Worm (Caenorhabditis elegans) whole organism, L1 larva: ENCODE results near the gene plc-2.
"Not testable (repeated sequence)": the region's sequence is repeated elsewhere in the genome, so short reads cannot be mapped to it uniquely, and the experiment has no call there.

Source experiments
- C04F5.9 ChIP-seq: sonication (generic microtip); optimal IDR thresholded peaks from 2 replicates; lab custom pipeline; 2016; ENCODE audit warnings: missing genetic modification characterization, missing compliant biosample characterization
- F16B12.6 ChIP-seq: fragments of 150-350 bp; optimal IDR thresholded peaks from 2 replicates; lab custom pipeline; 2014; ENCODE audit warnings: missing biosample characterization, missing genetic modification characterization
- aha-1 ChIP-seq: fragments of 150-350 bp; optimal IDR thresholded peaks from 2 replicates; lab custom pipeline; 2014; ENCODE audit warnings: missing biosample characterization, missing genetic modification characterization
- aly-2 ChIP-seq: fragments of 150-350 bp; optimal IDR thresholded peaks from 2 replicates; lab custom pipeline; 2014; ENCODE audit warnings: missing biosample characterization, missing genetic modification characterization
- ceh-88 ChIP-seq: fragments of 200-800 bp; sonication (Bioruptor generic); IDR thresholded peaks from 2 replicates; pipeline ENCODE4 v1.3.6; 2022; ENCODE audit warnings: missing genetic modification characterization, missing compliant biosample characterization
- ces-1 ChIP-seq: fragments of 150-350 bp; optimal IDR thresholded peaks from 2 replicates; lab custom pipeline; 2014; ENCODE audit warnings: missing biosample characterization, missing genetic modification reagents, missing genetic modification characterization
- dsc-1 ChIP-seq: sonication (generic microtip); optimal IDR thresholded peaks from 2 replicates; lab custom pipeline; 2016; ENCODE audit warnings: mild to moderate bottlenecking, missing genetic modification characterization, missing compliant biosample characterization
- efl-1 ChIP-seq, 4 experiments: fragments of 150-350 bp; optimal IDR thresholded peaks in 3 of 4; peaks in 1 of 4; 1 replicate in 1 of 4; 2 replicates in 3 of 4; lab custom pipeline; 2014; ENCODE audit warnings: missing biosample characterization in 2 of 4, missing genetic modification characterization in 2 of 4, missing genetic modification reagents in 2 of 4
- egl-13 ChIP-seq: sonication (generic microtip); optimal IDR thresholded peaks from 2 replicates; lab custom pipeline; 2016; ENCODE audit warnings: missing genotype, missing genetic modification reagents, missing genetic modification characterization, missing compliant biosample characterization
- elt-3 ChIP-seq, 6 experiments: fragments of 150-350 bp in 1 of 6; sonication (generic microtip); optimal IDR thresholded peaks; 2 replicates each; lab custom pipeline; 2017 to 2018; ENCODE audit warnings: missing biosample characterization in 6 of 6, missing genetic modification characterization in 6 of 6, inconsistent platforms in 1 of 6
- fkh-10 ChIP-seq: sonication (generic microtip); optimal IDR thresholded peaks from 2 replicates; lab custom pipeline; 2017; ENCODE audit warnings: missing biosample characterization, missing genetic modification reagents, missing genetic modification characterization
- fkh-4 ChIP-seq: sonication (generic microtip); optimal IDR thresholded peaks from 2 replicates; lab custom pipeline; 2016; ENCODE audit warnings: missing compliant biosample characterization, missing genetic modification characterization, borderline replicate concordance
- grh-1 ChIP-seq: fragments of 200-800 bp; sonication (Bioruptor generic); IDR thresholded peaks from 2 replicates; pipeline ENCODE4 v1.3.6; 2022; ENCODE audit warnings: missing genetic modification reagents, missing genetic modification characterization, missing compliant biosample characterization
- hlh-4 ChIP-seq: sonication (generic microtip); optimal IDR thresholded peaks from 2 replicates; lab custom pipeline; 2016; ENCODE audit warnings: mild to moderate bottlenecking, missing genetic modification characterization, missing compliant biosample characterization
- irx-1 ChIP-seq: sonication (generic microtip); optimal IDR thresholded peaks from 2 replicates; lab custom pipeline; 2016; ENCODE audit warnings: missing genetic modification characterization, missing compliant biosample characterization
- isw-1 ChIP-seq: fragments of 200-800 bp; sonication (Bioruptor generic); IDR thresholded peaks from 2 replicates; pipeline ENCODE4 v1.3.6; 2022; ENCODE audit warnings: missing genetic modification characterization, missing compliant biosample characterization
- lin-15B ChIP-seq: fragments of 150-350 bp; sonication (generic microtip); optimal IDR thresholded peaks from 3 replicates; lab custom pipeline; 2014; ENCODE audit warnings: missing biosample characterization, missing genetic modification characterization
- lin-35 ChIP-seq, 2 experiments: fragments of 150-350 bp; optimal IDR thresholded peaks; 2 replicates each; lab custom pipeline; 2014; ENCODE audit warnings: missing biosample characterization in 2 of 2, missing genetic modification characterization in 2 of 2, missing genetic modification reagents in 2 of 2
- nhr-20 ChIP-seq: sonication (generic microtip); optimal IDR thresholded peaks from 2 replicates; lab custom pipeline; 2016; ENCODE audit warnings: mild to moderate bottlenecking, missing genetic modification characterization, missing compliant biosample characterization
- nhr-237 ChIP-seq: fragments of 150-350 bp; optimal IDR thresholded peaks from 2 replicates; lab custom pipeline; 2014; ENCODE audit warnings: missing biosample characterization, missing genetic modification characterization
- nhr-28 ChIP-seq: fragments of 150-350 bp; optimal IDR thresholded peaks from 2 replicates; lab custom pipeline; 2014; ENCODE audit warnings: missing biosample characterization, missing genetic modification characterization
- nhr-47 ChIP-seq: sonication (generic microtip); optimal IDR thresholded peaks from 2 replicates; lab custom pipeline; 2016; ENCODE audit warnings: mild to moderate bottlenecking, missing genetic modification characterization, moderate library complexity, missing compliant biosample characterization
- pag-3 ChIP-seq: sonication (generic microtip); optimal IDR thresholded peaks from 2 replicates; lab custom pipeline; 2017; ENCODE audit warnings: missing genetic modification characterization, mild to moderate bottlenecking, missing compliant biosample characterization, antibody characterized with exemption, borderline replicate concordance; ENCODE audit not compliant: insufficient read depth
- rnt-1 ChIP-seq: sonication (generic microtip); optimal IDR thresholded peaks from 2 replicates; lab custom pipeline; 2016; ENCODE audit warnings: mild to moderate bottlenecking, missing genetic modification characterization, moderate library complexity, missing compliant biosample characterization
- tlp-1 ChIP-seq: fragments of 150-350 bp; optimal IDR thresholded peaks from 2 replicates; lab custom pipeline; 2014; ENCODE audit warnings: missing biosample characterization, missing genetic modification characterization
- unc-98 ChIP-seq: fragments of 200-800 bp; sonication (Bioruptor generic); IDR thresholded peaks from 2 replicates; pipeline ENCODE4 v1.3.6; 2022; ENCODE audit warnings: missing genetic modification characterization, missing compliant biosample characterization
- vab-15 ChIP-seq: sonication (generic microtip); optimal IDR thresholded peaks from 2 replicates; lab custom pipeline; 2017; ENCODE audit warnings: missing genotype, mild to moderate bottlenecking, missing genetic modification characterization, missing compliant biosample characterization
- zip-4 ChIP-seq: fragments of 200-800 bp; sonication (Bioruptor generic); optimal IDR thresholded peaks from 2 replicates; lab custom pipeline; 2018; ENCODE audit warnings: mild to moderate bottlenecking, missing genetic modification characterization, moderate library complexity, missing compliant biosample characterization
- ztf-11 ChIP-seq, 2 experiments: sonication (generic microtip); optimal IDR thresholded peaks; 2 replicates each; lab custom pipeline; 2016 to 2017; ENCODE audit warnings: missing genetic modification characterization in 2 of 2, missing biosample characterization in 1 of 2, missing compliant biosample characterization in 1 of 2
- ztf-4 ChIP-seq: fragments of 150-350 bp; optimal IDR thresholded peaks from 2 replicates; lab custom pipeline; 2014; ENCODE audit warnings: missing biosample characterization, missing genetic modification characterization

The plc-2 gene

DNA sequence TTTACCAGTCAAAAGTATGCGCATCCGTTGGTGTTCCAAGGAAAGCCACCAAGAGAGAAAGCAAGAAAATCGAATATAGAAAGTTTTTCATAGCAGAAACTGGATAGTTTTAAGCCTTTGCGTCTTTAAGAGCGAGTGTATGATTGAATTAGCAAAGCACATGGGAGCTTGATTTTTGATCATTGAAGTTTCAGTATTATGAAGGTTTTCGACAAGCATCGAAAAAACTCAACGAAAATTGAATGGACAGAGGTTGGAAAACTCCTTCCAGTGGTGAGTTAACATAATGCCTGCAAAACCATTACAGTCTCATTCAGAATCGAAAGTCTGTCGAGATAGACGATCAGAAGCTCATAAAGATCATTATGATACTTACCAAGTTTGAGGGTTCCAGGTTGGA, 1.5 kb downstream of the plc-2 start, which contains the start of gene Y75B12B.13:
Y75B12B.13 (minus strand) TSS at position 101 of the 400 bp plus-strand sequence.
- TF ChIP-seq efl-1 (optimal IDR thresholded peaks at IDR 0.05; lab: Kevin White, UChicago) = no peak
- peak in 1 of 2 experiments; percentile 51 for TF ChIP-seq efl-1 (GFP tag; optimal IDR thresholded peaks at IDR 0.05 in 1 of 2; lab: Kevin White, UChicago)
- TF ChIP-seq nhr-47 (tag; lab: Kevin White, UChicago) = no peak

DNA sequence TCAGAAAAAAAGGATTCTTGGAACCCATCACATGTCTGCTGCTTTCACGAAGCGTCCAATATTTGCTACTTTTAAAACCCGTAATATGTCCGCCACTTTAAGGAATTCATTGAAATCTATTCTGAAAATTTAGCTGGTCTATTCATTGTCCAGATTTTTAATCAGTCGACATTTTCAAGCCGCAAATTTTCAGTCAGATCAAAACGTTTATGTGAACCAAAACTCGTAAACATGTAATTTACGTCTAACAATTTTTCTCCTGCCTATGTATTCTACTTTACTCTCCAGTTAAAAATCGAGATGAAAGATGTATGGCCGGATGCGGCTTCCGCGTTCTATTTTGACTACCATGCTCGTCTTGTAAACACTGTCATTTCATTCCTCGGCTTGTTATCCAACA, 5.6 kb downstream of the plc-2 start, which contains the start of gene srw-1:
srw-1 (plus strand) TSS at position 301 of the 400 bp plus-strand sequence.
- no peak for TF ChIP-seq isw-1 (GFP tag; lab: Robert Waterston, UW)
- no peak for TF ChIP-seq efl-1 (optimal IDR thresholded peaks at IDR 0.05; lab: Kevin White, UChicago)
- TF ChIP-seq efl-1 (GFP tag; optimal IDR thresholded peaks at IDR 0.05 in 1 of 2; lab: Kevin White, UChicago) = no peak
- TF ChIP-seq hlh-4 = no peak
- TF ChIP-seq unc-98 (GFP tag; lab: Robert Waterston, UW) = no peak
- TF ChIP-seq fkh-10 (GFP tag; lab: Kevin White, UChicago) = no peak
- no peak for TF ChIP-seq nhr-20
- no peak for TF ChIP-seq ztf-11 (tag; optimal IDR thresholded peaks at IDR 0.05; lab: Kevin White, UChicago)
- no peak for TF ChIP-seq elt-3 (tag; optimal IDR thresholded peaks at IDR 0.05; lab: Kevin White, UChicago)

ce11 chrV:15199768-15200167, 7.4 kb downstream of the plc-2 start, which contains the start of gene Y75B12B.10:
Y75B12B.10 (plus strand) TSS chrV:15200068.
- TF ChIP-seq rnt-1 (tag; lab: Kevin White, UChicago) = no peak
- TF ChIP-seq nhr-47 (tag; lab: Kevin White, UChicago) = no peak
- no peak for TF ChIP-seq vab-15 (tag; lab: Kevin White, UChicago)
- no peak for TF ChIP-seq tlp-1 (tag; lab: Kevin White, UChicago)
- TF ChIP-seq egl-13 (tag; lab: Kevin White, UChicago) = no peak
- TF ChIP-seq aly-2 = no peak
- TF ChIP-seq lin-15B = no peak
- no peak for TF ChIP-seq pag-3 (tag; lab: Kevin White, UChicago)
- no peak for TF ChIP-seq elt-3 (tag; optimal IDR thresholded peaks at IDR 0.05; lab: Kevin White, UChicago)
- TF ChIP-seq ztf-4 (tag; lab: Kevin White, UChicago) = no peak
- no peak for TF ChIP-seq aha-1 (tag; lab: Kevin White, UChicago)
- TF ChIP-seq fkh-4 (tag; lab: Kevin White, UChicago) = no peak
- TF ChIP-seq dsc-1 = no peak
- no peak for TF ChIP-seq ceh-88 (GFP tag; lab: Robert Waterston, UW)
- no peak for TF ChIP-seq lin-35 (GFP tag; optimal IDR thresholded peaks at IDR 0.05; lab: Kevin White, UChicago)
- no peak for TF ChIP-seq C04F5.9 (tag; lab: Kevin White, UChicago)
- no peak for TF ChIP-seq nhr-28 (tag; lab: Kevin White, UChicago)

DNA sequence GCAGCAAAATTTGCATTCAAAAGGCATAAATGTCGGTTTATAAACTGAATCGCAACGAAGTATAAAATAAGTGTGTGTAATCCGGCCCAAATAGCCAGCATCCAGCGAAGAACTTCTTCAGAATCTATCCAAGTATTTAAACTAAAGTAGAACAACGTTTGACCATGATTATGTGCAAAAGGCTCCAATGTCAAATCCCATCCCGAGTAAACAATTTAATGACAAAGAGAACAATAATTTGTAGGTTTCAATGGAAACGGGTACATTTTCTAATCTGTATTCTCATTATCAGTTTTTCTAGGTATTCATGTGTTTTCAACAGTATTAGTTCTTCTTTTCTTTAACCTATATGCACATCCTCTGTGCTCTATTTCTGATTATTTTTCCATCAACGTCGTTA, 15.3 kb downstream of the plc-2 start, which contains the start of gene C41G6.12:
C41G6.12 (minus strand) TSS at position 101 of the 400 bp plus-strand sequence.
- not testable (repeated sequence) for TF ChIP-seq elt-3 (tag; optimal IDR thresholded peaks at IDR 0.05; lab: Kevin White, UChicago); rnt-1 (tag; lab: Kevin White, UChicago); zip-4 (GFP tag; lab: Kevin White, UChicago)

ce11 chrV:15211869-15212268, 19.5 kb downstream of the plc-2 start, which contains the start of gene sri-24:
sri-24 (plus strand) TSS chrV:15212169.
- not testable (repeated sequence) for TF ChIP-seq irx-1 (tag; lab: Kevin White, UChicago); nhr-237; tlp-1 (tag; lab: Kevin White, UChicago)

- TF ChIP-seq F16B12.6 (tag; lab: Kevin White, UChicago); grh-1; ces-1 (GFP tag; lab: Kevin White, UChicago): not testable (repeated sequence)
These were observed 22.8 kb downstream of the plc-2 start, which contains the start of gene sri-26 for ce11 chrV:15215175-15215574. sri-26 (plus strand) TSS chrV:15215475.
